Worm (Caenorhabditis elegans): ENCODE results near the gene C09G1.5.

Gene C09G1.5

ce11 chrX:15958767-15959166, at the start of gene C09G1.5:
Gene C09G1.5, plus strand, starts transcription at chrX:15959067.
- TF ChIP-seq cebp-1 (GFP tag; IDR thresholded peaks at IDR 0.05) (no peak), cebp-1 (tag; optimal IDR thresholded peaks at IDR 0.05) (no peak), ZK185.1 (tag; optimal IDR thresholded peaks at IDR 0.05; ENCODE audit: poor library complexity, severe bottlenecking) (no peak), ztf-28 (GFP tag; IDR thresholded peaks at IDR 0.05) (no peak), madf-8 (GFP tag; conservative IDR thresholded peaks at IDR 0.05) (no peak), hsf-1 (GFP tag; IDR thresholded peaks at IDR 0.05) (no peak), T07F8.4 (tag; optimal IDR thresholded peaks at IDR 0.05) (no peak), mcd-1 (GFP tag; IDR thresholded peaks at IDR 0.05) (no peak), F57C9.4 (tag; optimal IDR thresholded peaks at IDR 0.05) (no peak), F37B4.10 (GFP tag; IDR thresholded peaks at IDR 0.05) (no peak), bed-1 (GFP tag; IDR thresholded peaks at IDR 0.05) (no peak), nhr-179 (tag; optimal IDR thresholded peaks at IDR 0.05) (no peak), F52B5.7 (tag; optimal IDR thresholded peaks at IDR 0.05) (no peak)

- no peak for TF ChIP-seq Y53G8AR.9 (GFP tag; conservative IDR thresholded peaks at IDR 0.05)
- TF ChIP-seq xnd-1 (tag; optimal IDR thresholded peaks at IDR 0.05): no peak
Measured at ce11 chrX:15910328-15910727, 48.5 kb upstream of the C09G1.5 start, which contains the start of gene npr-33. Gene npr-33, plus strand, starts transcription at chrX:15910628.

- TF ChIP-seq zfh-2 (GFP tag; conservative IDR thresholded peaks at IDR 0.05) (peak; percentile 84), egrh-3 (GFP tag; IDR thresholded peaks at IDR 0.05) (peak; percentile 53; the same call in 1 of the 2 replicates), zim-3 (tag; optimal IDR thresholded peaks at IDR 0.05) (peak; percentile 5), dpff-1 (tag; optimal IDR thresholded peaks at IDR 0.05) (no peak)
Measured at ce11 chrX:15912841-15913240, 46.0 kb upstream of the C09G1.5 start.

ce11 chrX:15915774-15916173, 43.1 kb upstream of the C09G1.5 start:
- no peak for TF ChIP-seq unc-62 (GFP tag; optimal IDR thresholded peaks at IDR 0.05)
- TF ChIP-seq F10E7.11 (tag; optimal IDR thresholded peaks at IDR 0.05): no peak
- TF ChIP-seq egl-18 (GFP tag; IDR thresholded peaks at IDR 0.05): no peak
- TF ChIP-seq aptf-3 (GFP tag; IDR thresholded peaks at IDR 0.05): no peak
- TF ChIP-seq bed-1 (GFP tag; IDR thresholded peaks at IDR 0.05): no peak
- no peak for TF ChIP-seq hlh-26 (GFP tag; conservative IDR thresholded peaks at IDR 0.05)
- no peak for TF ChIP-seq akir-1 (GFP tag; optimal IDR thresholded peaks at IDR 0.05)
- no peak for TF ChIP-seq dpff-1 (tag; optimal IDR thresholded peaks at IDR 0.05)

ce11 chrX:15917000-15917399, 41.9 kb upstream of the C09G1.5 start, which contains the start of the genes F31B9.4 and F31B9.2:
Gene F31B9.4, minus strand, starts transcription at chrX:15917100.
Gene F31B9.2, plus strand, starts transcription at chrX:15917367.
- TF ChIP-seq ceh-100 (GFP tag; IDR thresholded peaks at IDR 0.05): no peak
- no peak for TF ChIP-seq bed-2 (GFP tag; IDR thresholded peaks at IDR 0.05)
- no peak for TF ChIP-seq F10E7.11 (tag; optimal IDR thresholded peaks at IDR 0.05)
- no peak for TF ChIP-seq snpc-1.1 (tag; optimal IDR thresholded peaks at IDR 0.05; ENCODE audit: insufficient read depth)
- TF ChIP-seq chd-7 (tag; optimal IDR thresholded peaks at IDR 0.05): no peak
- TF ChIP-seq lin-26 (GFP tag; IDR thresholded peaks at IDR 0.05): no peak
- TF ChIP-seq cebp-1 (GFP tag; IDR thresholded peaks at IDR 0.05): no peak
- no peak for TF ChIP-seq cebp-1 (tag; optimal IDR thresholded peaks at IDR 0.05)
- TF ChIP-seq F39B2.1 (GFP tag; IDR thresholded peaks at IDR 0.05): no peak
- TF ChIP-seq T07F8.4 (tag; optimal IDR thresholded peaks at IDR 0.05): no peak
- TF ChIP-seq attf-6 (GFP tag; IDR thresholded peaks at IDR 0.05): no peak
